Fruit fly (Drosophila melanogaster) whole organism, embryonic: Measurements from ENCODE around the gene dlg1.

ENCODE experiments used
- Atf3 ChIP-seq: fragments of 200-800 bp; sonication (Bioruptor generic); optimal IDR thresholded peaks from 3 replicates; lab custom pipeline; 2016; ENCODE audit warnings: missing biosample characterization, missing genetic modification characterization
- CG10274 ChIP-seq: fragments of 200-800 bp; sonication (Bioruptor generic); optimal IDR thresholded peaks from 3 replicates; lab custom pipeline; 2017; ENCODE audit warnings: missing biosample characterization, mild to moderate bottlenecking, missing genetic modification characterization
- CG10321 ChIP-seq: fragments of 200-800 bp; sonication (Bioruptor generic); IDR thresholded peaks from 2 replicates; pipeline ENCODE4 v1.3.6; 2022; ENCODE audit warnings: missing biosample characterization, missing genetic modification characterization
- CG10431 ChIP-seq: fragments of 200-800 bp; sonication (Bioruptor generic); optimal IDR thresholded peaks from 3 replicates; lab custom pipeline; 2018; ENCODE audit warnings: missing biosample characterization, mild to moderate bottlenecking, missing genetic modification characterization
- CG11085 ChIP-seq: fragments of 200-800 bp; sonication (Bioruptor generic); IDR thresholded peaks from 2 replicates; pipeline ENCODE4 v1.3.6; 2022; ENCODE audit warnings: missing biosample characterization, missing genetic modification characterization
- CG12769 ChIP-seq: fragments of 200-800 bp; sonication (Bioruptor generic); optimal IDR thresholded peaks from 2 replicates; lab custom pipeline; 2019; ENCODE audit warnings: missing biosample characterization, mild to moderate bottlenecking, missing genetic modification characterization, moderate library complexity
- CG13123 ChIP-seq: fragments of 200-800 bp; sonication (Bioruptor generic); optimal IDR thresholded peaks from 2 replicates; lab custom pipeline; 2016; ENCODE audit warnings: missing biosample characterization, missing genetic modification characterization
- CG13287 ChIP-seq: fragments of 200-800 bp; sonication (Bioruptor generic); IDR thresholded peaks from 2 replicates; pipeline ENCODE4 v1.3.6; 2022; ENCODE audit warnings: missing biosample characterization, missing genetic modification characterization; ENCODE audit not compliant: partially characterized antibody
- CG13424 ChIP-seq: fragments of 200-800 bp; sonication (Bioruptor generic); optimal IDR thresholded peaks from 2 replicates; lab custom pipeline; 2019; ENCODE audit warnings: missing biosample characterization, mild to moderate bottlenecking, missing genetic modification characterization, moderate library complexity
- CG13775 ChIP-seq: fragments of 200-800 bp; sonication (Bioruptor generic); optimal IDR thresholded peaks from 3 replicates; lab custom pipeline; 2017; ENCODE audit warnings: missing biosample characterization, mild to moderate bottlenecking, missing genetic modification characterization
- CG14014 ChIP-seq: fragments of 200-800 bp; sonication (Bioruptor generic); IDR thresholded peaks from 2 replicates; pipeline ENCODE4 v1.3.6; 2022; ENCODE audit warnings: missing biosample characterization, missing genetic modification characterization
- CG14050 ChIP-seq: fragments of 200-800 bp; sonication (Bioruptor generic); IDR thresholded peaks from 3 replicates; pipeline ENCODE4 v1.3.6; 2022; ENCODE audit warnings: missing biosample characterization, missing genetic modification characterization
- CG14667 ChIP-seq: fragments of 200-800 bp; sonication (Bioruptor generic); IDR thresholded peaks from 2 replicates; pipeline ENCODE4 v1.3.6; 2022; ENCODE audit warnings: missing biosample characterization, missing genetic modification characterization
- CG14860 ChIP-seq: fragments of 200-800 bp; sonication (Bioruptor generic); IDR thresholded peaks from 3 replicates; pipeline ENCODE4 v1.3.6; 2022; ENCODE audit warnings: missing biosample characterization, missing genetic modification characterization; ENCODE audit not compliant: partially characterized antibody
- CG14965 ChIP-seq: fragments of 200-800 bp; sonication (Bioruptor generic); optimal IDR thresholded peaks from 2 replicates; lab custom pipeline; 2016; ENCODE audit warnings: missing biosample characterization, missing genetic modification characterization, borderline replicate concordance
- CG1529 ChIP-seq: fragments of 200-800 bp; sonication (Bioruptor generic); optimal IDR thresholded peaks from 3 replicates; lab custom pipeline; 2018; ENCODE audit warnings: missing biosample characterization, missing genetic modification characterization
- CG17385 ChIP-seq: fragments of 200-800 bp; sonication (Bioruptor generic); optimal IDR thresholded peaks from 3 replicates; lab custom pipeline; 2018; ENCODE audit warnings: missing biosample characterization, mild to moderate bottlenecking, missing genetic modification characterization
- CG17829 ChIP-seq: fragments of 200-800 bp; optimal IDR thresholded peaks from 2 replicates; lab custom pipeline; 2019; ENCODE audit warnings: missing biosample characterization, mild to moderate bottlenecking, missing genetic modification characterization, moderate library complexity
- CG2199 ChIP-seq: fragments of 200-800 bp; sonication (Bioruptor generic); IDR thresholded peaks from 3 replicates; pipeline ENCODE4 v1.3.6; 2022; ENCODE audit warnings: missing biosample characterization, missing genetic modification characterization
- CG4282 ChIP-seq: fragments of 200-800 bp; sonication (Bioruptor generic); optimal IDR thresholded peaks from 2 replicates; lab custom pipeline; 2016; ENCODE audit warnings: missing biosample characterization, missing genetic modification characterization
- CG5180 ChIP-seq: fragments of 200-800 bp; sonication (Bioruptor generic); optimal IDR thresholded peaks from 3 replicates; lab custom pipeline; 2017; ENCODE audit warnings: missing biosample characterization, missing genetic modification characterization, mild to moderate bottlenecking, moderate library complexity, missing genetic modification reagents
- CG6813 ChIP-seq: fragments of 200-800 bp; sonication (Bioruptor generic); optimal IDR thresholded peaks from 2 replicates; lab custom pipeline; 2017; ENCODE audit warnings: missing biosample characterization, missing genetic modification characterization, mild to moderate bottlenecking, moderate library complexity, missing genetic modification reagents
- Camta ChIP-seq: fragments of 200-800 bp; sonication (Bioruptor generic); optimal IDR thresholded peaks from 2 replicates; lab custom pipeline; 2016; ENCODE audit warnings: missing biosample characterization, missing genetic modification characterization
- E2f1 ChIP-seq: fragments of 200-800 bp; sonication (Bioruptor generic); IDR thresholded peaks from 2 replicates; pipeline ENCODE4 v1.3.6; 2022; ENCODE audit warnings: missing biosample characterization, missing genetic modification characterization
- GATAe ChIP-seq: fragments of 200-800 bp; sonication (Bioruptor generic); conservative IDR thresholded peaks from 2 replicates; pipeline ENCODE4 v1.3.6; 2022; ENCODE audit warnings: missing biosample characterization, missing genetic modification characterization
- H15 ChIP-seq: fragments of 200-800 bp; sonication (Bioruptor generic); IDR thresholded peaks from 3 replicates; pipeline ENCODE4 v1.3.6; 2022; ENCODE audit warnings: missing biosample characterization, missing genetic modification characterization
- MESR4 ChIP-seq: fragments of 200-800 bp; sonication (Bioruptor generic); optimal IDR thresholded peaks from 2 replicates; lab custom pipeline; 2018; ENCODE audit warnings: missing biosample characterization, mild to moderate bottlenecking, missing genetic modification characterization, moderate library complexity
- Meics ChIP-seq: fragments of 200-800 bp; sonication (Bioruptor generic); optimal IDR thresholded peaks from 2 replicates; lab custom pipeline; 2017; ENCODE audit warnings: missing biosample characterization, mild to moderate bottlenecking, missing genetic modification characterization
- Ravus ChIP-seq: fragments of 200-800 bp; sonication (Bioruptor generic); IDR thresholded peaks from 2 replicates; pipeline ENCODE4 v1.3.6; 2022; ENCODE audit warnings: missing biosample characterization, missing genetic modification characterization
- Sin3A ChIP-seq: fragments of >200 bp; optimal IDR thresholded peaks from 2 replicates; lab custom pipeline; 2018
- Spps ChIP-seq: fragments of 200-800 bp; sonication (Bioruptor generic); optimal IDR thresholded peaks from 2 replicates; lab custom pipeline; 2018; ENCODE audit warnings: missing biosample characterization, mild to moderate bottlenecking, missing genetic modification characterization
- Tbp ChIP-seq: fragments of >200 bp; optimal IDR thresholded peaks from 2 replicates; lab custom pipeline; 2018; ENCODE audit warnings: missing biosample characterization, missing genetic modification characterization
- bbx ChIP-seq: fragments of 200-800 bp; sonication (Bioruptor generic); IDR thresholded peaks from 2 replicates; pipeline ENCODE4 v1.3.6; 2022; ENCODE audit warnings: missing biosample characterization, missing genetic modification characterization; ENCODE audit not compliant: partially characterized antibody
- crp ChIP-seq, 2 experiments: fragments of 200-800 bp; sonication (Bioruptor generic); optimal IDR thresholded peaks; 2 replicates in 1 of 2; 3 replicates in 1 of 2; lab custom pipeline; 2017; ENCODE audit warnings: missing biosample characterization in 2 of 2, missing genetic modification characterization in 2 of 2, mild to moderate bottlenecking in 1 of 2, moderate library complexity in 1 of 2
- emc ChIP-seq: fragments of 200-800 bp; sonication (Bioruptor generic); optimal IDR thresholded peaks from 2 replicates; lab custom pipeline; 2016; ENCODE audit warnings: missing biosample characterization, missing genetic modification characterization
- exex ChIP-seq: fragments of 200-800 bp; sonication (Bioruptor generic); optimal IDR thresholded peaks from 4 replicates; lab custom pipeline; 2018; ENCODE audit warnings: missing biosample characterization, mild to moderate bottlenecking, missing genetic modification characterization, moderate library complexity
- fd64A ChIP-seq: fragments of 200-800 bp; sonication (Bioruptor generic); optimal IDR thresholded peaks from 3 replicates; lab custom pipeline; 2018; ENCODE audit warnings: missing biosample characterization, mild to moderate bottlenecking, missing genetic modification characterization
- gcm ChIP-seq: fragments of 200-800 bp; sonication (Bioruptor generic); optimal IDR thresholded peaks from 2 replicates; lab custom pipeline; 2019; ENCODE audit warnings: missing biosample characterization, mild to moderate bottlenecking, missing genetic modification characterization, moderate library complexity
- gem ChIP-seq: fragments of 200-800 bp; sonication (Bioruptor generic); optimal IDR thresholded peaks from 2 replicates; lab custom pipeline; 2019; ENCODE audit warnings: missing biosample characterization, mild to moderate bottlenecking, missing genetic modification characterization, moderate library complexity
- insv ChIP-seq, 2 experiments: fragments of 200-800 bp; sonication (Bioruptor generic); optimal IDR thresholded peaks; 3 replicates each; lab custom pipeline; 2016 to 2018; ENCODE audit warnings: missing biosample characterization in 2 of 2, missing genetic modification characterization in 2 of 2
- jigr1 ChIP-seq: fragments of 200-800 bp; sonication (Bioruptor generic); IDR thresholded peaks from 3 replicates; pipeline ENCODE4 v1.3.6; 2022; ENCODE audit warnings: missing biosample characterization, missing genetic modification characterization
- ken ChIP-seq: fragments of 200-800 bp; sonication (Bioruptor generic); IDR thresholded peaks from 3 replicates; pipeline ENCODE4 v1.3.6; 2022; ENCODE audit warnings: missing biosample characterization, missing genetic modification characterization
- pan ChIP-seq, 4 experiments: fragments of >200 bp in 3 of 4; fragments of 200-800 bp in 1 of 4; sonication (Bioruptor generic) in 1 of 4; optimal IDR thresholded peaks in 3 of 4; IDR thresholded peaks in 1 of 4; 2 replicates each; pipeline versions ENCODE4 v1.3.6 to Lab custom; 2017 to 2022; ENCODE audit warnings: missing biosample characterization in 2 of 4, missing genetic modification characterization in 2 of 4, mixed read lengths in 1 of 4
- peb ChIP-seq: fragments of 200-800 bp; sonication (Bioruptor generic); IDR thresholded peaks from 2 replicates; pipeline ENCODE4 v1.3.6; 2022; ENCODE audit warnings: missing biosample characterization, missing genetic modification characterization
- pzg ChIP-seq: fragments of 200-800 bp; sonication (Bioruptor generic); optimal IDR thresholded peaks from 3 replicates; lab custom pipeline; 2018; ENCODE audit warnings: missing biosample characterization, mild to moderate bottlenecking, missing genetic modification characterization, moderate library complexity
- sd ChIP-seq: fragments of 200-800 bp; sonication (Bioruptor generic); optimal IDR thresholded peaks from 3 replicates; lab custom pipeline; 2018; ENCODE audit warnings: missing biosample characterization, mild to moderate bottlenecking, missing genetic modification characterization, moderate library complexity
- sens-2 ChIP-seq: fragments of 200-800 bp; sonication (Bioruptor generic); IDR thresholded peaks from 2 replicates; pipeline ENCODE4 v1.3.6; 2022; ENCODE audit warnings: missing biosample characterization, missing genetic modification characterization
- sob ChIP-seq: fragments of 200-800 bp; sonication (Bioruptor generic); IDR thresholded peaks from 2 replicates; pipeline ENCODE4 v1.3.6; 2022; ENCODE audit warnings: missing biosample characterization, missing genetic modification characterization
- sr ChIP-seq: fragments of 200-800 bp; sonication (Bioruptor generic); IDR thresholded peaks from 3 replicates; pipeline ENCODE4 v1.3.6; 2022; ENCODE audit warnings: missing biosample characterization, missing genetic modification characterization
- tio ChIP-seq: fragments of 200-800 bp; sonication (Bioruptor generic); optimal IDR thresholded peaks from 2 replicates; lab custom pipeline; 2017; ENCODE audit warnings: missing biosample characterization, missing genetic modification characterization, inconsistent platforms
- vvl ChIP-seq: fragments of 200-800 bp; sonication (Bioruptor generic); IDR thresholded peaks from 2 replicates; pipeline ENCODE4 v1.3.6; 2022; ENCODE audit warnings: missing biosample characterization, missing genetic modification characterization

Gene dlg1

dm6 chrX:11359081-11359481 is 10.4 kb upstream of the dlg1 start, which contains the start of gene Pa1 (continued):
- TF ChIP-seq gcm (GFP tag; lab: Kevin White, UChicago) = no peak
- TF ChIP-seq sob = 0 out of 2 replicates have a peak, but pooled peaks have one; percentile 25
- TF ChIP-seq bbx (GFP tag; lab: Robert Waterston, UW) = peak; percentile 75
- TF ChIP-seq CG17385 (GFP tag; lab: Kevin White, UChicago) = no peak
- no peak for TF ChIP-seq CG10274 (GFP tag; lab: Kevin White, UChicago)
- TF ChIP-seq CG5180 (GFP tag; lab: Kevin White, UChicago) = no peak
- TF ChIP-seq insv (GFP tag; optimal IDR thresholded peaks at IDR 0.05; lab: Kevin White, UChicago) = no peak
- no peak for TF ChIP-seq CG13775 (GFP tag; lab: Kevin White, UChicago)
- no peak for TF ChIP-seq H15 (GFP tag; lab: Robert Waterston, UW)
- no peak for TF ChIP-seq Ravus (GFP tag; lab: Robert Waterston, UW)
- no peak for TF ChIP-seq pan (optimal IDR thresholded peaks at IDR 0.05; lab: Kevin White, UChicago)
- no peak for TF ChIP-seq pan (GFP tag; optimal IDR thresholded peaks at IDR 0.05 in 1 of 2, IDR thresholded peaks at IDR 0.05 in 1 of 2)
- no peak for TF ChIP-seq CG14965
- no peak for TF ChIP-seq CG14014
- TF ChIP-seq fd64A (GFP tag; lab: Kevin White, UChicago) = no peak
- no peak for TF ChIP-seq peb (GFP tag; lab: Robert Waterston, UW)
- no peak for TF ChIP-seq ken (GFP tag; lab: Robert Waterston, UW)
- no peak for TF ChIP-seq CG13424 (tag; lab: Kevin White, UChicago)
- no peak for TF ChIP-seq CG1529 (GFP tag; lab: Kevin White, UChicago)
- no peak for TF ChIP-seq Atf3 (GFP tag; lab: Kevin White, UChicago)
- TF ChIP-seq Tbp (GFP tag; lab: Kevin White, UChicago) = no peak
- no peak; the same call in 1 of the 2 replicates for TF ChIP-seq vvl (GFP tag; lab: Robert Waterston, UW)
- TF ChIP-seq sens-2 (GFP tag; lab: Robert Waterston, UW) = no peak
- no peak for TF ChIP-seq CG14050 (GFP tag; lab: Robert Waterston, UW)
- TF ChIP-seq MESR4 = peak; percentile 86
- no peak for TF ChIP-seq sr (GFP tag; lab: Robert Waterston, UW)
- no peak for TF ChIP-seq gem (tag; lab: Kevin White, UChicago)
- TF ChIP-seq CG13123 (GFP tag; lab: Kevin White, UChicago) = no peak
- TF ChIP-seq CG6813 (GFP tag; lab: Kevin White, UChicago) = no peak
- no peak for TF ChIP-seq CG12769 (tag; lab: Kevin White, UChicago)
- peak; percentile 62 for TF ChIP-seq pzg (GFP tag; lab: Kevin White, UChicago)
- TF ChIP-seq CG17829 = peak; percentile 37
- TF ChIP-seq CG14860 (GFP tag; lab: Robert Waterston, UW) = no peak
- peak; percentile 7 for TF ChIP-seq Sin3A (lab: Kevin White, UChicago)
- TF ChIP-seq CG11085 (GFP tag; lab: Robert Waterston, UW) = no peak
- no peak for TF ChIP-seq emc (GFP tag; lab: Kevin White, UChicago)
- TF ChIP-seq sd = no peak
- no peak for TF ChIP-seq exex
- no peak for TF ChIP-seq CG14667 (GFP tag; lab: Robert Waterston, UW)
- no peak for TF ChIP-seq CG10321 (GFP tag; lab: Robert Waterston, UW)
- no peak for TF ChIP-seq Meics (GFP tag; lab: Kevin White, UChicago)
- TF ChIP-seq E2f1 (GFP tag; lab: Robert Waterston, UW) = no peak
- no peak for TF ChIP-seq CG10431
- no peak for TF ChIP-seq Camta
- TF ChIP-seq jigr1 (GFP tag; lab: Robert Waterston, UW) = no peak
- no peak for TF ChIP-seq GATAe (GFP tag; lab: Robert Waterston, UW)
- TF ChIP-seq CG2199 = no peak
- no peak for TF ChIP-seq Spps
- no peak for TF ChIP-seq CG4282 (GFP tag; lab: Kevin White, UChicago)
- TF ChIP-seq crp (GFP tag; optimal IDR thresholded peaks at IDR 0.05; lab: Kevin White, UChicago) = no peak
- no peak for TF ChIP-seq tio (GFP tag; lab: Kevin White, UChicago)
- peak; percentile 80 for TF ChIP-seq CG13287 (GFP tag; lab: Robert Waterston, UW)
